Worm (Caenorhabditis elegans): Measurements from ENCODE around the gene H03E18.1.

The H03E18.1 gene

ce11 chrX:8477048-8477806 is 30.4 kb upstream of the H03E18.1 start (continued):
- TF ChIP-seq sma-9 (GFP tag; optimal IDR thresholded peaks at IDR 0.05) (peak; percentile 98), sma-9 (tag; optimal IDR thresholded peaks at IDR 0.05) (peak; percentile 89), mbf-1 (tag; optimal IDR thresholded peaks at IDR 0.05) (no peak), skn-1 (tag; optimal IDR thresholded peaks at IDR 0.05) (no peak), unc-39 (tag; optimal IDR thresholded peaks at IDR 0.05) (no peak), nhr-23 (tag; optimal IDR thresholded peaks at IDR 0.05) (no peak), egl-27 (tag; optimal IDR thresholded peaks at IDR 0.05) (peak; percentile 91), lsy-2 (tag; optimal IDR thresholded peaks at IDR 0.05) (peak in 1 of 2 experiments; percentile 79), sem-4 (tag; optimal IDR thresholded peaks at IDR 0.05) (peak; percentile 69), mdl-1 (tag; optimal IDR thresholded peaks at IDR 0.05) (peak; percentile 89 to 94), nhr-12 (tag; optimal IDR thresholded peaks at IDR 0.05) (no peak), aly-2 (tag; optimal IDR thresholded peaks at IDR 0.05) (no peak), ama-1 (optimal IDR thresholded peaks at IDR 0.05) (no peak), ceh-16 (tag; optimal IDR thresholded peaks at IDR 0.05) (peak; percentile 87), C34F6.9 (tag; optimal IDR thresholded peaks at IDR 0.05) (peak; percentile 18)

DNA sequence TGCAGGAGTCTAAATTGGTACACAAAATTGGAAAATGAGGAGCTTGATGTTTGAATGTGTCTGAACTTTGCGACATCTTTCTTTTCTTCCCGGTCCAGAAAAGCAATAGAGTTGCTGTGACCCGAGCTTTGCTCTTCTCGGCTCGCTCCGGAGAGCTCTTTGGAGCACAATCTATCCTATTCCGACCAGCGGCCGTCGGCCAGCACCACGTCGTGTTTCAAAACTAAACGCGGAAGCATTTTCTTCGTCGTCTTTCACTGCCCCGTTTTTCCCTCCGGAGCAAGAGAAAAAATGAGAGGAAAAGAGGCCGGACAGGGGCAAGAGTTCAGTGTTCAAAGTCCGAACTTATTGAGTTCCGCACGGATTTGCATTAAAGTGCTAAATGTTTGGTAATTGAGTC is 28.6 kb upstream of the H03E18.1 start:
- TF ChIP-seq alr-1 (tag; optimal IDR thresholded peaks at IDR 0.05) (no peak), R02D3.7 (tag; optimal IDR thresholded peaks at IDR 0.05) (no peak), peb-1 (tag; optimal IDR thresholded peaks at IDR 0.05) (no peak), unc-39 (tag; optimal IDR thresholded peaks at IDR 0.05) (no peak), nhr-77 (tag; optimal IDR thresholded peaks at IDR 0.05) (no peak), nhr-12 (tag; optimal IDR thresholded peaks at IDR 0.05) (no peak), skn-1 (tag; optimal IDR thresholded peaks at IDR 0.05) (no peak), aly-2 (tag; optimal IDR thresholded peaks at IDR 0.05) (no peak), nhr-237 (tag; optimal IDR thresholded peaks at IDR 0.05) (no peak), Y55F3AM.14 (GFP tag; optimal IDR thresholded peaks at IDR 0.05) (no peak), unc-62 (GFP tag; optimal IDR thresholded peaks at IDR 0.05) (no peak), lin-39 (tag; optimal IDR thresholded peaks at IDR 0.05) (no peak), lin-13 (GFP tag; optimal IDR thresholded peaks at IDR 0.05) (no peak), nhr-23 (tag; optimal IDR thresholded peaks at IDR 0.05) (no peak), mbf-1 (tag; optimal IDR thresholded peaks at IDR 0.05) (no peak), ZK546.5 (tag; optimal IDR thresholded peaks at IDR 0.05) (no peak), zag-1 (tag; optimal IDR thresholded peaks at IDR 0.05) (peak; percentile 23), egl-27 (tag; optimal IDR thresholded peaks at IDR 0.05) (peak; percentile 16), nhr-11 (tag; optimal IDR thresholded peaks at IDR 0.05) (no peak), sma-9 (GFP tag; optimal IDR thresholded peaks at IDR 0.05) (peak; percentile 34), sma-9 (tag; optimal IDR thresholded peaks at IDR 0.05) (no peak), C34F6.9 (tag; optimal IDR thresholded peaks at IDR 0.05) (no peak), mab-5 (tag; optimal IDR thresholded peaks at IDR 0.05) (no peak), F13H6.1 (tag; optimal IDR thresholded peaks at IDR 0.05) (peak; percentile 6), sma-3 (GFP tag; optimal IDR thresholded peaks at IDR 0.05) (no peak), nhr-21 (tag; optimal IDR thresholded peaks at IDR 0.05) (no peak), gmeb-1 (tag; optimal IDR thresholded peaks at IDR 0.05) (no peak), elt-1 (tag; optimal IDR thresholded peaks at IDR 0.05) (no peak), mdl-1 (tag; optimal IDR thresholded peaks at IDR 0.05) (peak in 1 of 2 experiments; percentile 25)

ce11 chrX:8481716-8482115 is 26.0 kb upstream of the H03E18.1 start:
- TF ChIP-seq gmeb-1 (tag; optimal IDR thresholded peaks at IDR 0.05) (no peak), ztf-1 (GFP tag; conservative IDR thresholded peaks at IDR 0.05) (no peak), ceh-16 (tag; optimal IDR thresholded peaks at IDR 0.05) (no peak), nhr-11 (tag; optimal IDR thresholded peaks at IDR 0.05) (no peak), lsy-2 (tag; optimal IDR thresholded peaks at IDR 0.05) (peak in 1 of 2 experiments; percentile 23), nhr-10 (tag; optimal IDR thresholded peaks at IDR 0.05) (no peak), C34F6.9 (tag; optimal IDR thresholded peaks at IDR 0.05) (peak; percentile 24), alr-1 (tag; optimal IDR thresholded peaks at IDR 0.05) (no peak), ztf-4 (tag; optimal IDR thresholded peaks at IDR 0.05) (no peak), sma-3 (GFP tag; optimal IDR thresholded peaks at IDR 0.05) (no peak), nhr-23 (tag; optimal IDR thresholded peaks at IDR 0.05) (no peak), egl-27 (tag; optimal IDR thresholded peaks at IDR 0.05) (peak; percentile 30), unc-55 (GFP tag; optimal IDR thresholded peaks at IDR 0.05) (peak; percentile 30), dmd-4 (tag; optimal IDR thresholded peaks at IDR 0.05) (no peak), R02D3.7 (tag; optimal IDR thresholded peaks at IDR 0.05) (no peak), F13H6.1 (tag; optimal IDR thresholded peaks at IDR 0.05) (peak; percentile 38), elt-1 (tag; optimal IDR thresholded peaks at IDR 0.05) (no peak), mbf-1 (tag; optimal IDR thresholded peaks at IDR 0.05) (no peak), nhr-77 (tag; optimal IDR thresholded peaks at IDR 0.05) (no peak), zag-1 (tag; optimal IDR thresholded peaks at IDR 0.05) (peak; percentile 74), crh-2 (tag; optimal IDR thresholded peaks at IDR 0.05) (peak; percentile 35), snpc-4 (tag; optimal IDR thresholded peaks at IDR 0.05) (no peak), lin-13 (GFP tag; optimal IDR thresholded peaks at IDR 0.05) (no peak), lin-39 (tag; optimal IDR thresholded peaks at IDR 0.05) (no peak), Y55F3AM.14 (GFP tag; optimal IDR thresholded peaks at IDR 0.05) (no peak), peb-1 (tag; optimal IDR thresholded peaks at IDR 0.05) (no peak), ZK546.5 (tag; optimal IDR thresholded peaks at IDR 0.05) (no peak), nhr-237 (tag; optimal IDR thresholded peaks at IDR 0.05) (no peak), sma-9 (GFP tag; optimal IDR thresholded peaks at IDR 0.05) (peak; percentile 22), sma-9 (tag; optimal IDR thresholded peaks at IDR 0.05) (no peak), unc-39 (tag; optimal IDR thresholded peaks at IDR 0.05) (no peak), ama-1 (optimal IDR thresholded peaks at IDR 0.05) (no peak), nhr-6 (tag; optimal IDR thresholded peaks at IDR 0.05) (no peak), blmp-1 (tag; optimal IDR thresholded peaks at IDR 0.05; ENCODE audit: insufficient read depth) (no peak), fos-1 (tag; optimal IDR thresholded peaks at IDR 0.05) (no peak), lin-11 (tag; optimal IDR thresholded peaks at IDR 0.05) (no peak), ztf-11 (tag; optimal IDR thresholded peaks at IDR 0.05) (no peak)
